Fruit fly (Drosophila melanogaster): ENCODE data around the gene Lsp1beta.
A peak's percentile ranks its signal among the peaks of the same experiment; 100 is the strongest.

The Lsp1beta gene

dm6 chr2L:866950-867744 is 31.2 kb upstream of the Lsp1beta start (continued):
- TF ChIP-seq ap (GFP tag; IDR thresholded peaks at IDR 0.05) (peak; percentile 91), GATAe (GFP tag; conservative IDR thresholded peaks at IDR 0.05) (peak; percentile 59), CG13123 (GFP tag; optimal IDR thresholded peaks at IDR 0.05) (peak; percentile 83), HHEX (GFP tag; optimal IDR thresholded peaks at IDR 0.05) (peak; percentile 84), CG8388 (GFP tag; optimal IDR thresholded peaks at IDR 0.05) (peak; percentile 88), Vsx1 (GFP tag; optimal IDR thresholded peaks at IDR 0.05) (peak; percentile 46), zf30C (GFP tag; optimal IDR thresholded peaks at IDR 0.05) (no peak), CG11093 (GFP tag; IDR thresholded peaks at IDR 0.05) (peak; percentile 94), CG12299 (tag; optimal IDR thresholded peaks at IDR 0.05) (peak; percentile 93), CG15696 (tag; optimal IDR thresholded peaks at IDR 0.05) (peak; percentile 89), CG18599 (GFP tag; optimal IDR thresholded peaks at IDR 0.05) (peak; percentile 93), Ravus (GFP tag; IDR thresholded peaks at IDR 0.05) (peak; percentile 89), CG4707 (GFP tag; optimal IDR thresholded peaks at IDR 0.05) (peak; percentile 81), CG32767 (GFP tag; IDR thresholded peaks at IDR 0.05) (peak; percentile 92), CG7928 (GFP tag; optimal IDR thresholded peaks at IDR 0.05) (peak; percentile 65), CG31441 (GFP tag; IDR thresholded peaks at IDR 0.05) (peak; percentile 88), Dp (GFP tag; optimal IDR thresholded peaks at IDR 0.05) (no peak), Abd-B (GFP tag; optimal IDR thresholded peaks at IDR 0.05) (peak; percentile 91), CG5953 (GFP tag; IDR thresholded peaks at IDR 0.05) (peak; percentile 87), mld (GFP tag; IDR thresholded peaks at IDR 0.05; ENCODE audit: partially characterized antibody) (0 out of 3 replicates have a peak, but pooled peaks have one; percentile 43), Meics (GFP tag; optimal IDR thresholded peaks at IDR 0.05) (peak; percentile 93), Lpt (GFP tag; optimal IDR thresholded peaks at IDR 0.05) (no peak), ems (GFP tag; optimal IDR thresholded peaks at IDR 0.05) (peak; percentile 91), CG30020 (tag; optimal IDR thresholded peaks at IDR 0.05) (peak; percentile 60), CG13424 (tag; optimal IDR thresholded peaks at IDR 0.05) (peak; percentile 96), Antp (GFP tag; optimal IDR thresholded peaks at IDR 0.05) (peak; percentile 83), Dll (GFP tag; IDR thresholded peaks at IDR 0.05; ENCODE audit: partially characterized antibody) (no peak), ttk (GFP tag; IDR thresholded peaks at IDR 0.05) (peak; percentile 90), salm (tag; optimal IDR thresholded peaks at IDR 0.05) (peak; percentile 81), Hmr (GFP tag; optimal IDR thresholded peaks at IDR 0.05) (peak; percentile 92), sob (GFP tag; IDR thresholded peaks at IDR 0.05) (peak; percentile 95), Ets65A (GFP tag) (peak; percentile 99), dpn (GFP tag; optimal IDR thresholded peaks at IDR 0.05) (peak; percentile 90 to 93), en (GFP tag; optimal IDR thresholded peaks at IDR 0.05) (peak; percentile 73), CoRest (tag; optimal IDR thresholded peaks at IDR 0.05) (peak; percentile 94), bsh (GFP tag; optimal IDR thresholded peaks at IDR 0.05) (peak; percentile 71 to 92), sisA (GFP tag; IDR thresholded peaks at IDR 0.05) (peak; percentile 95), CG15073 (GFP tag; optimal IDR thresholded peaks at IDR 0.05) (peak; percentile 59), Neu2 (GFP tag; optimal IDR thresholded peaks at IDR 0.05; ENCODE audit: borderline replicate concordance) (peak; percentile 14), CG13287 (GFP tag; IDR thresholded peaks at IDR 0.05; ENCODE audit: partially characterized antibody) (peak; percentile 12; the same call in 1 of the 2 replicates), CG6683 (GFP tag; optimal IDR thresholded peaks at IDR 0.05) (peak; percentile 83), hbn (GFP tag; IDR thresholded peaks at IDR 0.05; ENCODE audit: partially characterized antibody) (no peak), pb (GFP tag; optimal IDR thresholded peaks at IDR 0.05) (peak; percentile 54), Hr78 (GFP tag; optimal IDR thresholded peaks at IDR 0.05) (peak in 1 of 2 experiments; percentile 59), kay (GFP tag; optimal IDR thresholded peaks at IDR 0.05) (peak; percentile 84), zfh2 (GFP tag; optimal IDR thresholded peaks at IDR 0.05) (peak; percentile 88), wek (GFP tag; optimal IDR thresholded peaks at IDR 0.05) (peak; percentile 82), Bdp1 (GFP tag; optimal IDR thresholded peaks at IDR 0.05) (peak; percentile 68)

Measured in whole organism, embryonic.